Fruit fly (Drosophila melanogaster) whole organism, embryonic: ENCODE results near the gene CG7650.

Experiments used
- ATbp ChIP-seq: fragments of 200-800 bp; sonication (Bioruptor generic); optimal IDR thresholded peaks from 2 replicates; lab custom pipeline; 2017; ENCODE audit warnings: missing biosample characterization, mild to moderate bottlenecking, missing genetic modification characterization, missing genetic modification reagents
- C15 ChIP-seq: fragments of 200-800 bp; sonication (Bioruptor generic); IDR thresholded peaks from 3 replicates; pipeline ENCODE4 v1.3.6; 2022; ENCODE audit warnings: missing biosample characterization, missing genetic modification characterization
- CG11695 ChIP-seq: fragments of 200-800 bp; sonication (Bioruptor generic); IDR thresholded peaks from 3 replicates; pipeline ENCODE4 v1.3.6; 2022; ENCODE audit warnings: missing biosample characterization, missing genetic modification characterization
- CG12219 ChIP-seq: fragments of 200-800 bp; sonication (Bioruptor generic); optimal IDR thresholded peaks from 3 replicates; lab custom pipeline; 2018; ENCODE audit warnings: missing biosample characterization, mild to moderate bottlenecking, missing genetic modification characterization
- CG12299 ChIP-seq: fragments of 200-800 bp; sonication (Bioruptor generic); optimal IDR thresholded peaks from 2 replicates; lab custom pipeline; 2018; ENCODE audit warnings: missing biosample characterization, mild to moderate bottlenecking, missing genetic modification characterization
- CG13775 ChIP-seq: fragments of 200-800 bp; sonication (Bioruptor generic); optimal IDR thresholded peaks from 3 replicates; lab custom pipeline; 2017; ENCODE audit warnings: missing biosample characterization, mild to moderate bottlenecking, missing genetic modification characterization
- CG14860 ChIP-seq: fragments of 200-800 bp; sonication (Bioruptor generic); IDR thresholded peaks from 3 replicates; pipeline ENCODE4 v1.3.6; 2022; ENCODE audit warnings: missing biosample characterization, missing genetic modification characterization; ENCODE audit not compliant: partially characterized antibody
- CG17359 ChIP-seq: fragments of 200-800 bp; sonication (Bioruptor generic); optimal IDR thresholded peaks from 3 replicates; lab custom pipeline; 2018; ENCODE audit warnings: missing biosample characterization, mild to moderate bottlenecking, missing genetic modification characterization, moderate library complexity
- CG1792 ChIP-seq: fragments of 200-800 bp; sonication (Bioruptor generic); optimal IDR thresholded peaks from 2 replicates; lab custom pipeline; 2016; ENCODE audit warnings: missing biosample characterization, missing genetic modification characterization
- CG18599 ChIP-seq: fragments of 200-800 bp; sonication (Bioruptor generic); optimal IDR thresholded peaks from 3 replicates; lab custom pipeline; 2017; ENCODE audit warnings: missing biosample characterization, missing genetic modification characterization, mild to moderate bottlenecking, moderate library complexity, missing genetic modification reagents
- CG18764 ChIP-seq: fragments of 200-800 bp; sonication (Bioruptor generic); optimal IDR thresholded peaks from 3 replicates; lab custom pipeline; 2016; ENCODE audit warnings: missing biosample characterization, missing genetic modification characterization
- CG2129 ChIP-seq: fragments of 200-800 bp; sonication (Bioruptor generic); IDR thresholded peaks from 2 replicates; pipeline ENCODE4 v1.3.6; 2022; ENCODE audit warnings: missing biosample characterization, missing genetic modification characterization; ENCODE audit not compliant: partially characterized antibody
- CG30431 ChIP-seq: fragments of 200-800 bp; sonication (Bioruptor generic); optimal IDR thresholded peaks from 2 replicates; lab custom pipeline; 2017; ENCODE audit warnings: missing biosample characterization, missing genetic modification characterization
- CG32532 ChIP-seq: fragments of 200-800 bp; sonication (Bioruptor generic); IDR thresholded peaks from 2 replicates; pipeline ENCODE4 v1.3.6; 2022; ENCODE audit warnings: missing biosample characterization, missing genetic modification characterization
- CG4360 ChIP-seq: fragments of 200-800 bp; sonication (Bioruptor generic); IDR thresholded peaks from 2 replicates; pipeline ENCODE4 v1.3.6; 2022; ENCODE audit warnings: missing biosample characterization, missing genetic modification characterization
- CG4707 ChIP-seq: fragments of 200-800 bp; sonication (Bioruptor generic); optimal IDR thresholded peaks from 2 replicates; lab custom pipeline; 2018; ENCODE audit warnings: missing biosample characterization, mild to moderate bottlenecking, missing genetic modification characterization, moderate library complexity
- CG6683 ChIP-seq: fragments of 200-800 bp; sonication (Bioruptor generic); optimal IDR thresholded peaks from 2 replicates; lab custom pipeline; 2017; ENCODE audit warnings: missing biosample characterization, mild to moderate bottlenecking, missing genetic modification characterization, missing genetic modification reagents
- CG8290 ChIP-seq, 3 experiments: fragments of 200-800 bp; sonication (Bioruptor generic); optimal IDR thresholded peaks; 2 replicates each; lab custom pipeline; 2016 to 2019; ENCODE audit warnings: missing biosample characterization in 3 of 3, missing genetic modification characterization in 3 of 3, mild to moderate bottlenecking in 2 of 3, moderate library complexity in 1 of 3
- CkIIα-i1 ChIP-seq: fragments of 200-800 bp; sonication (Bioruptor generic); IDR thresholded peaks from 2 replicates; pipeline ENCODE4 v1.3.6; 2022; ENCODE audit warnings: missing biosample characterization, missing genetic modification characterization
- CoRest ChIP-seq: fragments of 200-800 bp; sonication (Bioruptor generic); optimal IDR thresholded peaks from 3 replicates; lab custom pipeline; 2018; ENCODE audit warnings: missing biosample characterization, mild to moderate bottlenecking, missing genetic modification characterization, moderate library complexity
- Dfd ChIP-seq, 2 experiments: fragments of >200 bp; optimal IDR thresholded peaks; 2 replicates each; lab custom pipeline; 2017; ENCODE audit warnings: missing biosample characterization in 2 of 2, missing genetic modification characterization in 2 of 2
- Fer2 ChIP-seq: fragments of 200-800 bp; sonication (Bioruptor generic); optimal IDR thresholded peaks from 2 replicates; lab custom pipeline; 2018; ENCODE audit warnings: missing biosample characterization, mild to moderate bottlenecking, missing genetic modification characterization, moderate library complexity
- Gsc ChIP-seq: fragments of 200-800 bp; sonication (Bioruptor generic); IDR thresholded peaks from 2 replicates; pipeline ENCODE4 v1.3.6; 2022; ENCODE audit warnings: missing biosample characterization, missing genetic modification characterization
- HmgZ ChIP-seq: fragments of 200-800 bp; sonication (Bioruptor generic); optimal IDR thresholded peaks from 2 replicates; lab custom pipeline; 2018; ENCODE audit warnings: missing biosample characterization, mild to moderate bottlenecking, missing genetic modification characterization
- Jarid2 ChIP-seq: fragments of 200-800 bp; sonication (Bioruptor generic); optimal IDR thresholded peaks from 3 replicates; lab custom pipeline; 2017; ENCODE audit warnings: mild to moderate bottlenecking, missing biosample characterization, missing genetic modification reagents, missing genetic modification characterization
- Med ChIP-seq: fragments of 200-800 bp; sonication (Bioruptor generic); peaks from one replicate; lab custom pipeline; 2016; ENCODE audit warnings: missing biosample characterization, missing genetic modification characterization, mild to moderate bottlenecking, inconsistent platforms, moderate library complexity
- Meics ChIP-seq: fragments of 200-800 bp; sonication (Bioruptor generic); optimal IDR thresholded peaks from 2 replicates; lab custom pipeline; 2017; ENCODE audit warnings: missing biosample characterization, mild to moderate bottlenecking, missing genetic modification characterization
- NC2α ChIP-seq: fragments of 200-800 bp; sonication (Bioruptor generic); optimal IDR thresholded peaks from 2 replicates; lab custom pipeline; 2016; ENCODE audit warnings: missing biosample characterization, missing genetic modification characterization
- NC2β ChIP-seq: fragments of 200-800 bp; sonication (Bioruptor generic); optimal IDR thresholded peaks from 2 replicates; lab custom pipeline; 2016; ENCODE audit warnings: missing biosample characterization, missing genetic modification characterization
- Nf-YA ChIP-seq: fragments of 200-800 bp; sonication (Bioruptor generic); IDR thresholded peaks from 2 replicates; pipeline ENCODE4 v1.3.6; 2022; ENCODE audit warnings: missing biosample characterization, missing genetic modification characterization
- Nf-YB ChIP-seq: fragments of 200-800 bp; sonication (Bioruptor generic); optimal IDR thresholded peaks from 3 replicates; lab custom pipeline; 2019; ENCODE audit warnings: missing biosample characterization, mild to moderate bottlenecking, missing genetic modification characterization, moderate library complexity
- Pdp1 ChIP-seq, 2 experiments: fragments of 200-800 bp; sonication (Bioruptor generic); optimal IDR thresholded peaks; 3 replicates each; lab custom pipeline; 2016; ENCODE audit warnings: missing biosample characterization in 2 of 2, missing genetic modification characterization in 2 of 2, mild to moderate bottlenecking in 1 of 2, moderate library complexity in 1 of 2
- aop ChIP-seq: fragments of 200-800 bp; sonication (Bioruptor generic); IDR thresholded peaks from 2 replicates; pipeline ENCODE4 v1.3.6; 2022; ENCODE audit warnings: missing biosample characterization, missing genetic modification characterization
- btn ChIP-seq: fragments of 200-800 bp; sonication (Bioruptor generic); optimal IDR thresholded peaks from 2 replicates; lab custom pipeline; 2016; ENCODE audit warnings: missing biosample characterization, missing genetic modification characterization
- gro ChIP-seq: fragments of 200-800 bp; sonication (Bioruptor generic); optimal IDR thresholded peaks from 2 replicates; lab custom pipeline; 2016; ENCODE audit warnings: missing biosample characterization, missing genetic modification characterization
- her ChIP-seq: fragments of 200-800 bp; sonication (Bioruptor generic); optimal IDR thresholded peaks from 2 replicates; lab custom pipeline; 2016; ENCODE audit warnings: missing biosample characterization, missing genetic modification characterization
- hth ChIP-seq: fragments of >200 bp; optimal IDR thresholded peaks from 2 replicates; lab custom pipeline; 2017; ENCODE audit warnings: inconsistent platforms
- jigr1 ChIP-seq: fragments of 200-800 bp; sonication (Bioruptor generic); IDR thresholded peaks from 3 replicates; pipeline ENCODE4 v1.3.6; 2022; ENCODE audit warnings: missing biosample characterization, missing genetic modification characterization
- knrl ChIP-seq: fragments of 200-800 bp; sonication (Bioruptor generic); IDR thresholded peaks from 3 replicates; pipeline ENCODE4 v1.3.6; 2022; ENCODE audit warnings: missing biosample characterization, missing genetic modification characterization; ENCODE audit not compliant: partially characterized antibody
- lbe ChIP-seq: fragments of 200-800 bp; sonication (Bioruptor generic); optimal IDR thresholded peaks from 2 replicates; lab custom pipeline; 2016; ENCODE audit warnings: missing biosample characterization, mild to moderate bottlenecking, missing genetic modification characterization
- luna ChIP-seq: fragments of 200-800 bp; sonication (Bioruptor generic); optimal IDR thresholded peaks from 2 replicates; lab custom pipeline; 2016; ENCODE audit warnings: missing biosample characterization, missing genetic modification characterization
- onecut ChIP-seq: fragments of 200-800 bp; sonication (Bioruptor generic); IDR thresholded peaks from 2 replicates; pipeline ENCODE4 v1.3.6; 2022; ENCODE audit warnings: missing biosample characterization, missing genetic modification characterization
- pfk ChIP-seq: fragments of 200-800 bp; sonication (Bioruptor generic); optimal IDR thresholded peaks from 2 replicates; lab custom pipeline; 2018; ENCODE audit warnings: missing biosample characterization, mild to moderate bottlenecking, missing genetic modification characterization, moderate library complexity
- pnt ChIP-seq: fragments of 200-800 bp; sonication (Bioruptor generic); optimal IDR thresholded peaks from 3 replicates; lab custom pipeline; 2016; ENCODE audit warnings: missing biosample characterization, missing genetic modification characterization
- tin ChIP-seq: fragments of 200-800 bp; sonication (Bioruptor generic); optimal IDR thresholded peaks from 3 replicates; lab custom pipeline; 2016; ENCODE audit warnings: missing biosample characterization, missing genetic modification characterization
- wor ChIP-seq: fragments of 200-800 bp; sonication (Bioruptor generic); IDR thresholded peaks from 2 replicates; pipeline ENCODE4 v1.3.6; 2022; ENCODE audit warnings: missing biosample characterization, missing genetic modification characterization
- zen2 ChIP-seq: fragments of 200-800 bp; sonication (Bioruptor generic); IDR thresholded peaks from 3 replicates; pipeline ENCODE4 v1.3.6; 2022; ENCODE audit warnings: missing biosample characterization, missing genetic modification characterization; ENCODE audit not compliant: partially characterized antibody
- zf30C ChIP-seq: fragments of 200-800 bp; sonication (Bioruptor generic); optimal IDR thresholded peaks from 3 replicates; lab custom pipeline; 2018; ENCODE audit warnings: missing biosample characterization, mild to moderate bottlenecking, missing genetic modification characterization

Gene CG7650

dm6 chr3L:15587445-15588381, 22.5 kb downstream of the CG7650 start, which contains the start of gene CG7656 (continued):
- no peak for TF ChIP-seq Dfd (GFP tag; optimal IDR thresholded peaks at IDR 0.05; lab: Kevin White, UChicago)
- no peak for TF ChIP-seq CG18599 (GFP tag; lab: Kevin White, UChicago)
- TF ChIP-seq Nf-YB (GFP tag; lab: Kevin White, UChicago): no peak
- peak; percentile 11; the same call in 1 of the 2 replicates for TF ChIP-seq onecut (GFP tag; lab: Robert Waterston, UW)
- peak; percentile 52 for TF ChIP-seq CG4707 (GFP tag; lab: Kevin White, UChicago)
- peak; percentile 72; the same call in 2 of the 3 replicates for TF ChIP-seq CG11695
- TF ChIP-seq Med (GFP tag; lab: Kevin White, UChicago): peak; percentile 98
- TF ChIP-seq zen2 (GFP tag; lab: Robert Waterston, UW): no peak
- TF ChIP-seq pfk (GFP tag; lab: Kevin White, UChicago): peak; percentile 5
- TF ChIP-seq jigr1 (GFP tag; lab: Robert Waterston, UW): no peak
- no peak for TF ChIP-seq Gsc
- TF ChIP-seq C15 (GFP tag; lab: Robert Waterston, UW): no peak
- peak; percentile 54; the same call in 1 of the 2 replicates for TF ChIP-seq aop (GFP tag; lab: Robert Waterston, UW)
- TF ChIP-seq CG14860 (GFP tag; lab: Robert Waterston, UW): no peak
- peak; percentile 68 for TF ChIP-seq CG18764
- TF ChIP-seq hth: no peak
- TF ChIP-seq pnt (GFP tag; lab: Kevin White, UChicago): peak; percentile 80
- TF ChIP-seq wor: no peak
- TF ChIP-seq NC2β (GFP tag; lab: Kevin White, UChicago): peak; percentile 72
- no peak for TF ChIP-seq CG6683 (GFP tag; lab: Kevin White, UChicago)
- peak; percentile 62 for TF ChIP-seq Nf-YA (GFP tag; lab: Robert Waterston, UW)
- no peak for TF ChIP-seq CkIIα-i1 (GFP tag; lab: Robert Waterston, UW)
- TF ChIP-seq CG2129: no peak
- TF ChIP-seq CG12219 (GFP tag; lab: Kevin White, UChicago): peak; percentile 16
- TF ChIP-seq CG4360 (GFP tag; lab: Robert Waterston, UW): peak; percentile 65; the same call in 1 of the 2 replicates
- no peak for TF ChIP-seq Jarid2
- TF ChIP-seq CG32532: peak; percentile 75
- TF ChIP-seq CG30431: no peak
- peak; percentile 18 for TF ChIP-seq zf30C
- TF ChIP-seq gro: peak; percentile 88
- TF ChIP-seq Pdp1 (GFP tag; optimal IDR thresholded peaks at IDR 0.05; lab: Kevin White, UChicago): peak; percentile 64 to 76
- TF ChIP-seq CG1792 (GFP tag; lab: Kevin White, UChicago): peak; percentile 59
- TF ChIP-seq HmgZ (tag; lab: Kevin White, UChicago): peak; percentile 75
- TF ChIP-seq CG12299: no peak
- peak; percentile 76 for TF ChIP-seq her
- TF ChIP-seq lbe (GFP tag; lab: Kevin White, UChicago): peak; percentile 54
- TF ChIP-seq knrl (GFP tag; lab: Robert Waterston, UW): no peak
- TF ChIP-seq btn: peak; percentile 62
- peak; percentile 43 for TF ChIP-seq ATbp
- peak; percentile 2 for TF ChIP-seq CoRest (tag; lab: Kevin White, UChicago)
- TF ChIP-seq Meics (GFP tag; lab: Kevin White, UChicago): no peak
- peak; percentile 47 for TF ChIP-seq CG8290 (GFP tag; optimal IDR thresholded peaks at IDR 0.05; lab: Kevin White, UChicago)
- peak; percentile 43 to 95 for TF ChIP-seq CG8290 (tag; optimal IDR thresholded peaks at IDR 0.05; lab: Kevin White, UChicago)
- TF ChIP-seq CG13775: peak; percentile 45
- TF ChIP-seq Fer2 (tag; lab: Kevin White, UChicago): no peak
- peak; percentile 82 for TF ChIP-seq tin
- peak; percentile 39 for TF ChIP-seq CG17359 (tag; lab: Kevin White, UChicago)
- peak; percentile 63 for TF ChIP-seq luna
- peak; percentile 46 for TF ChIP-seq NC2α
